Fruit fly (Drosophila melanogaster) whole organism, embryonic: ENCODE measurements around the gene Prat.

Experiments
- Atf6 ChIP-seq: fragments of 200-800 bp; sonication (Bioruptor generic); IDR thresholded peaks from 2 replicates; pipeline ENCODE4 v1.3.6; 2022; ENCODE audit warnings: missing biosample characterization, missing genetic modification characterization
- Bgb ChIP-seq: fragments of 200-800 bp; sonication (Bioruptor generic); IDR thresholded peaks from 2 replicates; pipeline ENCODE4 v1.3.6; 2022; ENCODE audit warnings: missing biosample characterization, missing genetic modification characterization; ENCODE audit not compliant: partially characterized antibody
- CG10959 ChIP-seq: fragments of 200-800 bp; sonication (Bioruptor generic); IDR thresholded peaks from 2 replicates; pipeline ENCODE4 v1.3.6; 2022; ENCODE audit warnings: missing biosample characterization, missing genetic modification characterization
- CG11085 ChIP-seq: fragments of 200-800 bp; sonication (Bioruptor generic); IDR thresholded peaks from 2 replicates; pipeline ENCODE4 v1.3.6; 2022; ENCODE audit warnings: missing biosample characterization, missing genetic modification characterization
- CG11456 ChIP-seq: fragments of 200-800 bp; sonication (Bioruptor generic); IDR thresholded peaks from 3 replicates; pipeline ENCODE4 v1.3.6; 2022; ENCODE audit warnings: missing biosample characterization, missing genetic modification characterization
- CG13287 ChIP-seq: fragments of 200-800 bp; sonication (Bioruptor generic); IDR thresholded peaks from 2 replicates; pipeline ENCODE4 v1.3.6; 2022; ENCODE audit warnings: missing biosample characterization, missing genetic modification characterization; ENCODE audit not compliant: partially characterized antibody
- CG14860 ChIP-seq: fragments of 200-800 bp; sonication (Bioruptor generic); IDR thresholded peaks from 3 replicates; pipeline ENCODE4 v1.3.6; 2022; ENCODE audit warnings: missing biosample characterization, missing genetic modification characterization; ENCODE audit not compliant: partially characterized antibody
- CG15011 ChIP-seq: fragments of 200-800 bp; sonication (Bioruptor generic); optimal IDR thresholded peaks from 3 replicates; lab custom pipeline; 2018; ENCODE audit warnings: missing biosample characterization, mild to moderate bottlenecking, missing genetic modification characterization
- CG1529 ChIP-seq: fragments of 200-800 bp; sonication (Bioruptor generic); optimal IDR thresholded peaks from 3 replicates; lab custom pipeline; 2018; ENCODE audit warnings: missing biosample characterization, missing genetic modification characterization
- CG17186 ChIP-seq: fragments of 200-800 bp; sonication (Bioruptor generic); optimal IDR thresholded peaks from 3 replicates; lab custom pipeline; 2017; ENCODE audit warnings: missing biosample characterization, missing genetic modification reagents, missing genetic modification characterization
- CG18262 ChIP-seq: fragments of 200-800 bp; optimal IDR thresholded peaks from 3 replicates; lab custom pipeline; 2019; ENCODE audit warnings: missing biosample characterization, mild to moderate bottlenecking, missing genetic modification characterization, moderate library complexity
- CG2116 ChIP-seq: fragments of 200-800 bp; sonication (Bioruptor generic); optimal IDR thresholded peaks from 3 replicates; lab custom pipeline; 2018; ENCODE audit warnings: missing biosample characterization, mild to moderate bottlenecking, missing genetic modification characterization
- CG2202 ChIP-seq: fragments of 200-800 bp; sonication (Bioruptor generic); optimal IDR thresholded peaks from 2 replicates; lab custom pipeline; 2018; ENCODE audit warnings: missing biosample characterization, mild to moderate bottlenecking, missing genetic modification characterization
- CG31365 ChIP-seq: fragments of 200-800 bp; sonication (Bioruptor generic); optimal IDR thresholded peaks from 2 replicates; lab custom pipeline; 2018; ENCODE audit warnings: missing biosample characterization, mild to moderate bottlenecking, missing genetic modification characterization
- CG34224 ChIP-seq: fragments of 200-800 bp; sonication (Bioruptor generic); IDR thresholded peaks from 3 replicates; pipeline ENCODE4 v1.3.6; 2022; ENCODE audit warnings: missing biosample characterization, missing genetic modification characterization; ENCODE audit not compliant: partially characterized antibody
- CG3838 ChIP-seq: fragments of 200-800 bp; sonication (Bioruptor generic); optimal IDR thresholded peaks from 3 replicates; lab custom pipeline; 2016; ENCODE audit warnings: missing biosample characterization, missing genetic modification characterization
- CG3995 ChIP-seq: fragments of 200-800 bp; sonication (Bioruptor generic); optimal IDR thresholded peaks from 3 replicates; lab custom pipeline; 2016; ENCODE audit warnings: missing biosample characterization, missing genetic modification characterization
- CG6854 ChIP-seq: fragments of 200-800 bp; sonication (Bioruptor generic); optimal IDR thresholded peaks from 3 replicates; lab custom pipeline; 2017; ENCODE audit warnings: missing biosample characterization, mild to moderate bottlenecking, missing genetic modification characterization
- CG8089 ChIP-seq: fragments of 200-800 bp; sonication (Bioruptor generic); optimal IDR thresholded peaks from 3 replicates; lab custom pipeline; 2016; ENCODE audit warnings: missing biosample characterization, missing genetic modification characterization
- CG9727 ChIP-seq: fragments of 200-800 bp; sonication (Bioruptor generic); optimal IDR thresholded peaks from 3 replicates; lab custom pipeline; 2017; ENCODE audit warnings: missing biosample characterization, mild to moderate bottlenecking, missing genetic modification characterization
- D19B ChIP-seq: fragments of 200-800 bp; sonication (Bioruptor generic); optimal IDR thresholded peaks from 2 replicates; lab custom pipeline; 2017; ENCODE audit warnings: missing biosample characterization, mild to moderate bottlenecking, missing genetic modification characterization
- Dll ChIP-seq: fragments of 200-800 bp; sonication (Bioruptor generic); IDR thresholded peaks from 4 replicates; pipeline ENCODE4 v1.3.6; 2022; ENCODE audit warnings: missing biosample characterization, missing genetic modification characterization; ENCODE audit not compliant: partially characterized antibody
- Doc3 ChIP-seq: fragments of 200-800 bp; sonication (Bioruptor generic); IDR thresholded peaks from 3 replicates; pipeline ENCODE4 v1.3.6; 2022; ENCODE audit warnings: missing biosample characterization, missing genetic modification characterization; ENCODE audit not compliant: partially characterized antibody
- E2f2 ChIP-seq: fragments of 200-800 bp; sonication (Bioruptor generic); IDR thresholded peaks from 2 replicates; pipeline ENCODE4 v1.3.6; 2022; ENCODE audit warnings: missing biosample characterization, missing genetic modification characterization
- Fer1 ChIP-seq: fragments of 200-800 bp; sonication (Bioruptor generic); optimal IDR thresholded peaks from 2 replicates; lab custom pipeline; 2017; ENCODE audit warnings: missing biosample characterization, mild to moderate bottlenecking, missing genetic modification characterization
- Fer2 ChIP-seq: fragments of 200-800 bp; sonication (Bioruptor generic); optimal IDR thresholded peaks from 2 replicates; lab custom pipeline; 2018; ENCODE audit warnings: missing biosample characterization, mild to moderate bottlenecking, missing genetic modification characterization, moderate library complexity
- Gsc ChIP-seq: fragments of 200-800 bp; sonication (Bioruptor generic); IDR thresholded peaks from 2 replicates; pipeline ENCODE4 v1.3.6; 2022; ENCODE audit warnings: missing biosample characterization, missing genetic modification characterization
- HmgZ ChIP-seq: fragments of 200-800 bp; sonication (Bioruptor generic); optimal IDR thresholded peaks from 2 replicates; lab custom pipeline; 2018; ENCODE audit warnings: missing biosample characterization, mild to moderate bottlenecking, missing genetic modification characterization
- Hsf ChIP-seq: fragments of 200-800 bp; sonication (Bioruptor generic); optimal IDR thresholded peaks from 3 replicates; lab custom pipeline; 2016; ENCODE audit warnings: missing biosample characterization, missing genetic modification characterization
- Max ChIP-seq: fragments of 200-800 bp; sonication (Bioruptor generic); optimal IDR thresholded peaks from 2 replicates; lab custom pipeline; 2016; ENCODE audit warnings: missing biosample characterization, mild to moderate bottlenecking, missing genetic modification characterization
- PHDP ChIP-seq: fragments of 200-800 bp; sonication (Bioruptor generic); optimal IDR thresholded peaks from 3 replicates; lab custom pipeline; 2018; ENCODE audit warnings: missing biosample characterization, mild to moderate bottlenecking, missing genetic modification characterization, moderate library complexity
- Scr ChIP-seq: fragments of 200-800 bp; sonication (Bioruptor generic); IDR thresholded peaks from 2 replicates; pipeline ENCODE4 v1.3.6; 2022; ENCODE audit warnings: missing biosample characterization, missing genetic modification characterization; ENCODE audit not compliant: partially characterized antibody
- Sin3A ChIP-seq: fragments of >200 bp; optimal IDR thresholded peaks from 2 replicates; lab custom pipeline; 2018
- YL-1 ChIP-seq: fragments of 200-800 bp; sonication (Bioruptor generic); optimal IDR thresholded peaks from 3 replicates; lab custom pipeline; 2017; ENCODE audit warnings: missing biosample characterization, mild to moderate bottlenecking, missing genetic modification characterization
- ase ChIP-seq: fragments of 200-800 bp; sonication (Bioruptor generic); IDR thresholded peaks from 3 replicates; pipeline ENCODE4 v1.3.6; 2022; ENCODE audit warnings: missing biosample characterization, missing genetic modification characterization
- bab2 ChIP-seq: fragments of 200-800 bp; sonication (Bioruptor generic); optimal IDR thresholded peaks from 2 replicates; lab custom pipeline; 2016; ENCODE audit warnings: missing biosample characterization, missing genetic modification characterization
- br ChIP-seq: fragments of >200 bp; optimal IDR thresholded peaks from 2 replicates; lab custom pipeline; 2017
- disco-r ChIP-seq: fragments of 200-800 bp; sonication (Bioruptor generic); optimal IDR thresholded peaks from 2 replicates; lab custom pipeline; 2016; ENCODE audit warnings: missing biosample characterization, missing genetic modification characterization
- dpn ChIP-seq, 2 experiments: fragments of 200-800 bp; sonication (Bioruptor generic); optimal IDR thresholded peaks; 3 replicates each; lab custom pipeline; 2016; ENCODE audit warnings: missing biosample characterization in 2 of 2, missing genetic modification characterization in 2 of 2
- exex ChIP-seq: fragments of 200-800 bp; sonication (Bioruptor generic); optimal IDR thresholded peaks from 4 replicates; lab custom pipeline; 2018; ENCODE audit warnings: missing biosample characterization, mild to moderate bottlenecking, missing genetic modification characterization, moderate library complexity
- eyg ChIP-seq: fragments of 200-800 bp; sonication (Bioruptor generic); optimal IDR thresholded peaks from 3 replicates; lab custom pipeline; 2016; ENCODE audit warnings: missing biosample characterization, missing genetic modification characterization
- gce ChIP-seq: fragments of 200-800 bp; sonication (Bioruptor generic); IDR thresholded peaks from 3 replicates; pipeline ENCODE4 v1.3.6; 2022; ENCODE audit warnings: missing biosample characterization, missing genetic modification characterization
- kni ChIP-seq: fragments of 200-800 bp; sonication (Bioruptor generic); optimal IDR thresholded peaks from 3 replicates; lab custom pipeline; 2017; ENCODE audit warnings: mild to moderate bottlenecking, missing biosample characterization, missing genetic modification reagents, missing genetic modification characterization
- nom ChIP-seq: fragments of 200-800 bp; sonication (Bioruptor generic); optimal IDR thresholded peaks from 2 replicates; lab custom pipeline; 2017; ENCODE audit warnings: missing biosample characterization, missing genetic modification characterization, mild to moderate bottlenecking, moderate library complexity, missing genetic modification reagents
- pfk ChIP-seq: fragments of 200-800 bp; sonication (Bioruptor generic); optimal IDR thresholded peaks from 2 replicates; lab custom pipeline; 2018; ENCODE audit warnings: missing biosample characterization, mild to moderate bottlenecking, missing genetic modification characterization, moderate library complexity
- sens ChIP-seq: fragments of 200-800 bp; sonication (Bioruptor generic); peaks from one replicate; lab custom pipeline; 2016; ENCODE audit warnings: missing biosample characterization, missing genetic modification characterization
- seq ChIP-seq: fragments of 200-800 bp; sonication (Bioruptor generic); IDR thresholded peaks from 2 replicates; pipeline ENCODE4 v1.3.6; 2022; ENCODE audit warnings: missing biosample characterization, missing genetic modification characterization
- sna ChIP-seq: fragments of 200-800 bp; sonication (Bioruptor generic); IDR thresholded peaks from 2 replicates; pipeline ENCODE4 v1.3.6; 2022; ENCODE audit warnings: missing biosample characterization, missing genetic modification characterization; ENCODE audit not compliant: partially characterized antibody
- so ChIP-seq: fragments of 200-800 bp; sonication (Bioruptor generic); IDR thresholded peaks from 3 replicates; pipeline ENCODE4 v1.3.6; 2022; ENCODE audit warnings: missing biosample characterization, missing genetic modification characterization
- tap ChIP-seq: fragments of 200-800 bp; optimal IDR thresholded peaks from 3 replicates; lab custom pipeline; 2019; ENCODE audit warnings: missing biosample characterization, mild to moderate bottlenecking, missing genetic modification characterization, moderate library complexity
- unc-4 ChIP-seq: fragments of 200-800 bp; sonication (Bioruptor generic); IDR thresholded peaks from 2 replicates; pipeline ENCODE4 v1.3.6; 2022; ENCODE audit warnings: missing biosample characterization, missing genetic modification characterization; ENCODE audit not compliant: partially characterized antibody
- usp ChIP-seq: fragments of >200 bp; optimal IDR thresholded peaks from 2 replicates; lab custom pipeline; 2017; ENCODE audit warnings: missing biosample characterization, missing genetic modification characterization

Prat gene

DNA sequence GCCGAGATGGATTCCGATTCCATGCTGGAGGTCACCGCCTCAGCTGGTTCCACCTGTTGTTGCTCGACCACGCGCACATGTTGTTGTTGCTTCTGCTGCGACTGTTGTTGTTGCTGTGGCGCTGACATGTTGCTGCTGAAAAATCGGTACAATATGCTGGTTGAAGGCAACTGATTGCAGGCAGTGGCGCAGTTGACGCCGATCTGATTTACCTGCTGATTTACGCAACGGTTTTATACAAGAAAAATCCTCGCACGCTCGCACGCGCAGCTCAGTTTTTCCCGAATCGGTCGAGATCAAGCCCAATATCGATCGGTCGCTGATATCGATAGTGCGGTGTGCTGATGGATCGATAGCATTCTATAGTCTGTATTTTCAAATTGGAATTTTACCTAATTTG is at the start of gene Prat (continued):
- TF ChIP-seq CG2202 (no peak), CG3995 (GFP tag; lab: Kevin White, UChicago) (peak; percentile 41), CG14860 (GFP tag; lab: Robert Waterston, UW) (peak; percentile 57; the same call in 2 of the 3 replicates), sens (GFP tag; lab: Kevin White, UChicago) (no peak), Dll (GFP tag; lab: Robert Waterston, UW) (peak; percentile 78), exex (tag; lab: Kevin White, UChicago) (no peak), sna (GFP tag; lab: Robert Waterston, UW) (peak; percentile 71), CG2116 (GFP tag; lab: Kevin White, UChicago) (peak; percentile 85), CG13287 (GFP tag; lab: Robert Waterston, UW) (peak; percentile 80), HmgZ (tag; lab: Kevin White, UChicago) (peak; percentile 35), nom (no peak), E2f2 (GFP tag; lab: Robert Waterston, UW) (peak; percentile 74), dpn (GFP tag; optimal IDR thresholded peaks at IDR 0.05; lab: Kevin White, UChicago) (no peak), CG9727 (GFP tag; lab: Kevin White, UChicago) (no peak), PHDP (tag; lab: Kevin White, UChicago) (no peak), CG34224 (GFP tag; lab: Robert Waterston, UW) (peak; percentile 76), bab2 (no peak), Sin3A (peak; percentile 45), CG3838 (GFP tag; lab: Kevin White, UChicago) (no peak), Doc3 (GFP tag; lab: Robert Waterston, UW) (peak; percentile 69), CG15011 (no peak), br (lab: Kevin White, UChicago) (no peak), CG17186 (GFP tag; lab: Kevin White, UChicago) (peak; percentile 46), Bgb (GFP tag; lab: Robert Waterston, UW) (peak; percentile 77), Fer1 (peak; percentile 30), CG8089 (GFP tag; lab: Kevin White, UChicago) (no peak), Scr (GFP tag; lab: Robert Waterston, UW) (peak; percentile 79), ase (GFP tag; lab: Robert Waterston, UW) (no peak), tap (tag; lab: Kevin White, UChicago) (no peak), Fer2 (tag; lab: Kevin White, UChicago) (no peak), unc-4 (GFP tag; lab: Robert Waterston, UW) (peak; percentile 70), disco-r (GFP tag; lab: Kevin White, UChicago) (no peak), CG31365 (tag; lab: Kevin White, UChicago) (no peak), so (no peak), CG6854 (GFP tag; lab: Kevin White, UChicago) (no peak), Max (GFP tag; lab: Kevin White, UChicago) (peak; percentile 63), Hsf (no peak), kni (GFP tag; lab: Kevin White, UChicago) (no peak), CG11085 (GFP tag; lab: Robert Waterston, UW) (no peak), CG1529 (GFP tag; lab: Kevin White, UChicago) (no peak), CG11456 (GFP tag; lab: Robert Waterston, UW) (no peak), usp (GFP tag; lab: Kevin White, UChicago) (no peak), gce (no peak), CG10959 (GFP tag; lab: Robert Waterston, UW) (no peak), YL-1 (GFP tag; lab: Kevin White, UChicago) (peak; percentile 50), pfk (GFP tag; lab: Kevin White, UChicago) (no peak), D19B (GFP tag; lab: Kevin White, UChicago) (no peak), eyg (GFP tag; lab: Kevin White, UChicago) (no peak), Gsc (no peak), Atf6 (GFP tag; lab: Robert Waterston, UW) (0 out of 2 replicates have a peak, but pooled peaks have one; percentile 34), seq (GFP tag; lab: Robert Waterston, UW) (no peak), CG18262 (no peak)
